Worm (Caenorhabditis elegans) whole organism, midembryonic: ENCODE measurements around the gene ZK688.5.

ENCODE experiments used
- T22C8.4 ChIP-seq: fragments of 200-800 bp; sonication (Bioruptor generic); IDR thresholded peaks from 2 replicates; pipeline ENCODE4 v1.3.6; 2022; ENCODE audit warnings: missing genetic modification characterization, missing compliant biosample characterization
- cog-1 ChIP-seq: sonication (generic microtip); optimal IDR thresholded peaks from 2 replicates; lab custom pipeline; 2016; ENCODE audit warnings: missing genetic modification characterization, missing compliant biosample characterization
- flt-1 ChIP-seq: fragments of 200-800 bp; sonication (Bioruptor generic); IDR thresholded peaks from 2 replicates; pipeline ENCODE4 v1.3.6; 2022; ENCODE audit warnings: missing genetic modification characterization, missing compliant biosample characterization
- klf-2 ChIP-seq: fragments of 200-800 bp; sonication (Bioruptor generic); conservative IDR thresholded peaks from 2 replicates; pipeline ENCODE4 v1.3.6; 2022; ENCODE audit warnings: missing genetic modification reagents, missing genetic modification characterization, missing compliant biosample characterization
- med-1 ChIP-seq: sonication (generic microtip); optimal IDR thresholded peaks from 2 replicates; lab custom pipeline; 2017; ENCODE audit warnings: missing genetic modification characterization, mild to moderate bottlenecking, missing compliant biosample characterization, antibody characterized with exemption, missing genetic modification reagents; ENCODE audit not compliant: insufficient read depth
- ref-1 ChIP-seq: fragments of 200-800 bp; sonication (Bioruptor generic); conservative IDR thresholded peaks from 2 replicates; pipeline ENCODE4 v1.3.6; 2022; ENCODE audit warnings: missing genetic modification reagents, missing genetic modification characterization, missing compliant biosample characterization
- tab-1 ChIP-seq: fragments of 200-800 bp; sonication (Bioruptor generic); IDR thresholded peaks from 2 replicates; pipeline ENCODE4 v1.3.6; 2022; ENCODE audit warnings: missing genetic modification characterization, missing compliant biosample characterization
- ztf-23 ChIP-seq: fragments of 200-800 bp; sonication (Bioruptor generic); IDR thresholded peaks from 2 replicates; pipeline ENCODE4 v1.3.6; 2022; ENCODE audit warnings: missing genetic modification reagents, missing genetic modification characterization, missing compliant biosample characterization
- ztf-29 ChIP-seq: fragments of 200-800 bp; sonication (Bioruptor generic); IDR thresholded peaks from 2 replicates; pipeline ENCODE4 v1.3.6; 2022; ENCODE audit warnings: missing genetic modification reagents, missing genetic modification characterization, missing compliant biosample characterization

The ZK688.5 gene

DNA sequence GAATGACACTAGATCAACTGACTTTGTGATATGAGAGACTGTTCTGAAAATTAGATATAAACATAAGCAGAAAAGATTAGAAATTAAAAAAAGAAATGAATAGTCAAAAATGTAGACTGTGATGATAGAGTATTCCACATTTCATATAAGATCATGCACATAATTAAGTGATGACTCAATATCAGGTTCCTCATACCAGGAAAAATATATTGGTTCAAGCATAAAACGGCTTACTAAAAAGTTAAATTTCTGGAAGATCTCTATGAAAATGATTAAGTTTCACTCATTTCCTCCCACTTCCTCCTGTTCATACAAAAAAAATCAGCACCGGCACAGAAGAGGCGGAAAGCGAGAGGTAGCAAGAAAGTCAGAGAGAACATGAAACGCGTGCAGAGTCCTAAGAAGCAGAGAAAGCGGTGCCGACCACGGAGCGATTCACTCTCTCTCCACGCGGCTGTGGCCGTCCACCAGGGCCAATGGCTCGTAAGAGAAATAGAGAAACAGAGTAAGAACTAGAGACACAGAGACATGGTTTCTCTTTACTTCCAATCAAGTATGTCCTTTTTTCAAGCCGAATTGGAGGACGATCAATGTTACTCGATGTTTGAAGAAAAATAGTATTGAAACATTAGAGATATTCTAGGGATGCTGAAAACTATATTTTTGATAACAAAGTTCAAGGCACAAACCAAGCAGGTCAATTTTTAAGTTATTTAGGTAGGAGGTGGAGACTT is at the start of gene ZK688.5, which contains the start of gene fahd-1:
Gene ZK688.5 (minus strand): TSS at position 51 of the 734 bp plus-strand sequence.
Gene fahd-1 (plus strand): TSS at position 684 of the 734 bp plus-strand sequence.
- TF ChIP-seq klf-2: no peak
- no peak for TF ChIP-seq flt-1 (GFP tag; lab: Robert Waterston, UW)
- 0 out of 2 replicates have a peak, but pooled peaks have one; percentile 51 for TF ChIP-seq ztf-23
- peak; percentile 10 for TF ChIP-seq cog-1 (tag; lab: Kevin White, UChicago)
- TF ChIP-seq T22C8.4: no peak
- TF ChIP-seq tab-1 (GFP tag; lab: Robert Waterston, UW): no peak
- TF ChIP-seq med-1 (GFP tag; lab: Kevin White, UChicago): no peak
- no peak for TF ChIP-seq ztf-29 (GFP tag; lab: Robert Waterston, UW)

DNA sequence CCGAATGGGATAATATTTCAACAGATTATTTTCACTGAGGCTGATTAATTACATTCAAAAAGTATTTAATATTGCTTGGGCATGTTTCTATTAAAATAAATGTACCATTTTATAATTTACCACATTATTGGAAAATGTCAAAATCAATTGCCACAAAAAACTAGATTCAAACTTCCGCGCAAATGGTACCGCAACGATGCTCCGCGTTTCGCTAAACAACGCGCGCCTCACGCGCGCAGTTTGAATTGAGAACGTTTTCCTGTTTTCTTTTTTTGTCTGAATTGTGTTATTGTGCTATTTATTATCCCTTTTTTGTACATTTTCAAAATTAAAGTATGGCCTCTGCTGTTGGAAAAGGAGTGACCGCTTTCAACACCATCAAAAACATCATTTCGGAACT is 49.4 kb upstream of the ZK688.5 start, which contains the start of gene C29E4.12:
Gene C29E4.12 (plus strand): TSS at position 333 of the 400 bp plus-strand sequence.
- TF ChIP-seq tab-1 (GFP tag; lab: Robert Waterston, UW) (no peak), klf-2 (no peak), ztf-29 (GFP tag; lab: Robert Waterston, UW) (no peak), cog-1 (tag; lab: Kevin White, UChicago) (no peak), med-1 (GFP tag; lab: Kevin White, UChicago) (no peak), T22C8.4 (no peak), ztf-23 (no peak), ref-1 (GFP tag; lab: Robert Waterston, UW) (no peak)

- TF ChIP-seq klf-2: no peak
- no peak for TF ChIP-seq med-1 (GFP tag; lab: Kevin White, UChicago)
- TF ChIP-seq cog-1 (tag; lab: Kevin White, UChicago): no peak
- no peak for TF ChIP-seq ztf-29 (GFP tag; lab: Robert Waterston, UW)
- no peak for TF ChIP-seq tab-1 (GFP tag; lab: Robert Waterston, UW)
- TF ChIP-seq flt-1 (GFP tag; lab: Robert Waterston, UW): no peak
- no peak for TF ChIP-seq ztf-23
- TF ChIP-seq ref-1 (GFP tag; lab: Robert Waterston, UW): no peak
- no peak for TF ChIP-seq T22C8.4
Measured at ce11 chrIII:7937548-7937947, 46.1 kb upstream of the ZK688.5 start, which contains the start of gene C29E4.10. TSS of gene C29E4.10 (plus strand) at chrIII:7937848.

ce11 chrIII:7933235-7933634 is 41.8 kb upstream of the ZK688.5 start, which contains the start of gene ran-2:
TSS of gene ran-2 (plus strand) at chrIII:7933535.
- TF ChIP-seq med-1 (GFP tag; lab: Kevin White, UChicago): no peak
- TF ChIP-seq cog-1 (tag; lab: Kevin White, UChicago): no peak
- no peak for TF ChIP-seq ztf-29 (GFP tag; lab: Robert Waterston, UW)
- no peak for TF ChIP-seq T22C8.4

DNA sequence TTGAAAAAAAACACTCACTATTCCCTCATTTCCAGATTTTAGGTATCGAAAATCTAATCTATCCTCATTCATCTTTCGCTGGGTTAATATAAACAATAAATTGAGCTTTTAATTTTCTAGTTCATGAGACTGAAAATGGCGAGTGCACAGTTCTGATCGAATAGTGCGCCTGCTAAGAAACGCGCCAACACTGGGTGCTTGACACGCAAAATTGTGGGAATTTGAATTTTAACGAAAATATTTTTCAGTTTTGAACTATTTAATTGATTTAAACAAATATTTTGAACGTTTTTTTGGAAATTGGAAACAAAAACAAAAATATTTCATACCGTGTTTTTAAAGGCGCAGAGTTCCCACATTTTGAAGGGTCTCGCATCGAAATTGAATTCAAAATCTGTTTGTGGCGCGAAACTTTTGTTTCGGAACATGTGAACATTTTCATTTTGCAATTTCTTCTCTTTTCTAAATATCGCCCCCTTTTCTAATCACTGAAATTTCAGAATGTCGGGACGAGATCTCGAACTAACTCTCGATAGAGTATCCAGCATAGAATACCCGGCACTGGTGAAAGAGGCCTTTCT is 37.2 kb upstream of the ZK688.5 start, which contains the start of the genes C29E4.13 and npp-15:
Gene C29E4.13 (minus strand): TSS at position 169 of the 581 bp plus-strand sequence.
Gene npp-15 (plus strand): TSS at position 495 of the 581 bp plus-strand sequence.
- TF ChIP-seq T22C8.4 (no peak), ztf-29 (GFP tag; lab: Robert Waterston, UW) (no peak), flt-1 (GFP tag; lab: Robert Waterston, UW) (no peak), tab-1 (GFP tag; lab: Robert Waterston, UW) (no peak), med-1 (GFP tag; lab: Kevin White, UChicago) (no peak), cog-1 (tag; lab: Kevin White, UChicago) (no peak), klf-2 (no peak), ref-1 (GFP tag; lab: Robert Waterston, UW) (no peak), ztf-23 (no peak)

DNA sequence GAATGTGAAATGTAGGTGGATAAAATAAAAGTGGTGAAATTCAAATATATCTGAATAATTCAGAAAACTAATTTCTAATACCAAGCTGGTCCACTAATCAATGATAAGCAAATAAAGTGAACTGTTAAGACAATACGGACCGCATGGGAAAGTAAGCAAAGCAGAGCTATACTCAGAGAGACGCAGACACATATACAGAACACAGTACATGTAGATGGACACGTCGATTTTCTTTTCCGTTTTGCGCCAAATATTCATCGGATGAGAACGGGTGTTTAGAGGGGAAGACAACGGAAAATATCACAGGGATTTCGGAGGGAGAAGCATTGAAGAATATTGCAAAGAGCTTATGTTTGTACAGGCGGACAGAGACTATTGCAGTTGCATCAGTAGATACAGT is 34.5 kb upstream of the ZK688.5 start:
- TF ChIP-seq cog-1 (tag; lab: Kevin White, UChicago): no peak
- TF ChIP-seq flt-1 (GFP tag; lab: Robert Waterston, UW): no peak
- no peak for TF ChIP-seq ref-1 (GFP tag; lab: Robert Waterston, UW)
- TF ChIP-seq ztf-29 (GFP tag; lab: Robert Waterston, UW): no peak
- TF ChIP-seq ztf-23: no peak
- no peak for TF ChIP-seq tab-1 (GFP tag; lab: Robert Waterston, UW)
- no peak for TF ChIP-seq T22C8.4

ce11 chrIII:7924821-7925220 is 33.4 kb upstream of the ZK688.5 start, which contains the start of gene tag-250:
TSS of gene tag-250 (minus strand) at chrIII:7924921.
- no peak for TF ChIP-seq klf-2
- no peak for TF ChIP-seq cog-1 (tag; lab: Kevin White, UChicago)
- TF ChIP-seq ztf-23: no peak
- TF ChIP-seq med-1 (GFP tag; lab: Kevin White, UChicago): no peak
- TF ChIP-seq ztf-29 (GFP tag; lab: Robert Waterston, UW): no peak
- no peak for TF ChIP-seq tab-1 (GFP tag; lab: Robert Waterston, UW)
- no peak for TF ChIP-seq flt-1 (GFP tag; lab: Robert Waterston, UW)
- TF ChIP-seq ref-1 (GFP tag; lab: Robert Waterston, UW): no peak
- no peak for TF ChIP-seq T22C8.4

- TF ChIP-seq T22C8.4: no peak
- no peak for TF ChIP-seq ztf-23
- no peak for TF ChIP-seq cog-1 (tag; lab: Kevin White, UChicago)
- no peak for TF ChIP-seq ztf-29 (GFP tag; lab: Robert Waterston, UW)
- TF ChIP-seq med-1 (GFP tag; lab: Kevin White, UChicago): no peak
- no peak for TF ChIP-seq tab-1 (GFP tag; lab: Robert Waterston, UW)
- TF ChIP-seq ref-1 (GFP tag; lab: Robert Waterston, UW): no peak
- no peak for TF ChIP-seq flt-1 (GFP tag; lab: Robert Waterston, UW)
- no peak for TF ChIP-seq klf-2
Measured at ce11 chrIII:7922207-7922606, 30.8 kb upstream of the ZK688.5 start, which contains the start of gene C29E4.17. TSS of gene C29E4.17 (plus strand) at chrIII:7922507.

ce11 chrIII:7919823-7920222 is 28.4 kb upstream of the ZK688.5 start, which contains the start of gene C29E4.14:
TSS of gene C29E4.14 (plus strand) at chrIII:7920123.
- no peak for TF ChIP-seq flt-1 (GFP tag; lab: Robert Waterston, UW)
- no peak for TF ChIP-seq med-1 (GFP tag; lab: Kevin White, UChicago)
- TF ChIP-seq ztf-29 (GFP tag; lab: Robert Waterston, UW): no peak
- no peak for TF ChIP-seq cog-1 (tag; lab: Kevin White, UChicago)
- no peak for TF ChIP-seq ref-1 (GFP tag; lab: Robert Waterston, UW)
- TF ChIP-seq ztf-23: no peak
- TF ChIP-seq klf-2: no peak
- no peak for TF ChIP-seq tab-1 (GFP tag; lab: Robert Waterston, UW)
- no peak for TF ChIP-seq T22C8.4
